Worm (Caenorhabditis elegans) whole organism, L2 larva: ENCODE measurements around the gene xpo-3.
"Not testable (repeated sequence)": the region's sequence is repeated elsewhere in the genome, so short reads cannot be mapped to it uniquely, and the experiment has no call there.

ENCODE experiments used
- C34F6.9 ChIP-seq: fragments of 150-350 bp; optimal IDR thresholded peaks from 2 replicates; lab custom pipeline; 2014; ENCODE audit warnings: missing biosample characterization, missing genetic modification characterization
- F13H6.1 ChIP-seq: sonication (generic microtip); optimal IDR thresholded peaks from 2 replicates; lab custom pipeline; 2016; ENCODE audit warnings: missing genetic modification characterization, missing compliant biosample characterization
- R02D3.7 ChIP-seq: fragments of 150-350 bp; optimal IDR thresholded peaks from 2 replicates; lab custom pipeline; 2014; ENCODE audit warnings: missing biosample characterization, missing genetic modification characterization
- ZK546.5 ChIP-seq: sonication (generic microtip); optimal IDR thresholded peaks from 2 replicates; lab custom pipeline; 2017; ENCODE audit warnings: missing biosample characterization, missing genetic modification characterization
- aly-2 ChIP-seq: fragments of 150-350 bp; optimal IDR thresholded peaks from 2 replicates; lab custom pipeline; 2014; ENCODE audit warnings: missing biosample characterization, missing genetic modification characterization
- ama-1 ChIP-seq: fragments of 150-350 bp; optimal IDR thresholded peaks from 2 replicates; lab custom pipeline; 2018; ENCODE audit warnings: inconsistent platforms
- blmp-1 ChIP-seq: sonication (generic microtip); optimal IDR thresholded peaks from 2 replicates; lab custom pipeline; 2017; ENCODE audit warnings: missing genetic modification characterization, mild to moderate bottlenecking, missing compliant biosample characterization, antibody characterized with exemption, moderate library complexity; ENCODE audit not compliant: insufficient read depth
- ceh-82 ChIP-seq: fragments of 150-350 bp; optimal IDR thresholded peaks from 2 replicates; lab custom pipeline; 2014; ENCODE audit warnings: missing biosample characterization, missing genetic modification characterization
- crh-2 ChIP-seq: sonication (generic microtip); optimal IDR thresholded peaks from 2 replicates; lab custom pipeline; 2017; ENCODE audit warnings: missing biosample characterization, missing genetic modification characterization
- egl-27 ChIP-seq: sonication (generic microtip); optimal IDR thresholded peaks from 3 replicates; lab custom pipeline; 2017; ENCODE audit warnings: missing biosample characterization, missing genetic modification reagents, missing genetic modification characterization
- elt-1 ChIP-seq: fragments of 150-350 bp; optimal IDR thresholded peaks from 2 replicates; lab custom pipeline; 2014; ENCODE audit warnings: missing biosample characterization, missing genetic modification characterization
- elt-3 ChIP-seq: sonication (generic microtip); optimal IDR thresholded peaks from 2 replicates; lab custom pipeline; 2017; ENCODE audit warnings: missing biosample characterization, missing genetic modification characterization
- gmeb-1 ChIP-seq: fragments of 150-350 bp; optimal IDR thresholded peaks from 2 replicates; lab custom pipeline; 2014; ENCODE audit warnings: missing biosample characterization, missing genetic modification characterization
- lin-11 ChIP-seq: fragments of 150-350 bp; sonication (generic microtip); optimal IDR thresholded peaks from 2 replicates; lab custom pipeline; 2014; ENCODE audit warnings: missing biosample characterization, missing genetic modification characterization, inconsistent platforms, mixed read lengths
- lin-13 ChIP-seq: fragments of 150-350 bp; optimal IDR thresholded peaks from 2 replicates; lab custom pipeline; 2014; ENCODE audit warnings: missing biosample characterization, missing genetic modification reagents, missing genetic modification characterization
- lin-39 ChIP-seq: fragments of 150-350 bp; optimal IDR thresholded peaks from 2 replicates; lab custom pipeline; 2014; ENCODE audit warnings: missing biosample characterization, missing genetic modification reagents, missing genetic modification characterization
- lsy-2 ChIP-seq, 2 experiments: fragments of 150-350 bp in 1 of 2; sonication (generic microtip) in 1 of 2; optimal IDR thresholded peaks; 2 replicates each; lab custom pipeline; 2014 to 2017; ENCODE audit warnings: missing biosample characterization in 2 of 2, missing genetic modification characterization in 2 of 2
- mbf-1 ChIP-seq: sonication (generic microtip); optimal IDR thresholded peaks from 2 replicates; lab custom pipeline; 2017; ENCODE audit warnings: missing biosample characterization, missing genetic modification characterization
- nhr-10 ChIP-seq: sonication (generic microtip); optimal IDR thresholded peaks from 2 replicates; lab custom pipeline; 2017; ENCODE audit warnings: missing biosample characterization, missing genetic modification characterization
- nhr-11 ChIP-seq: fragments of 150-350 bp; optimal IDR thresholded peaks from 2 replicates; lab custom pipeline; 2014; ENCODE audit warnings: missing biosample characterization, missing genetic modification characterization
- nhr-12 ChIP-seq: fragments of 150-350 bp; optimal IDR thresholded peaks from 2 replicates; lab custom pipeline; 2014; ENCODE audit warnings: missing biosample characterization, missing genetic modification characterization
- nhr-129 ChIP-seq: fragments of 150-350 bp; optimal IDR thresholded peaks from 2 replicates; lab custom pipeline; 2014; ENCODE audit warnings: missing biosample characterization, missing genetic modification characterization
- nhr-23 ChIP-seq: fragments of 150-350 bp; optimal IDR thresholded peaks from 2 replicates; lab custom pipeline; 2014; ENCODE audit warnings: missing biosample characterization, missing genetic modification reagents, missing genetic modification characterization
- nhr-25 ChIP-seq: fragments of 150-350 bp; sonication (generic microtip); optimal IDR thresholded peaks from 3 replicates; lab custom pipeline; 2014; ENCODE audit warnings: missing biosample characterization, missing genetic modification characterization
- nhr-6 ChIP-seq: fragments of 150-350 bp; optimal IDR thresholded peaks from 2 replicates; lab custom pipeline; 2014; ENCODE audit warnings: missing biosample characterization, missing genetic modification characterization
- peb-1 ChIP-seq: fragments of 150-350 bp; optimal IDR thresholded peaks from 2 replicates; lab custom pipeline; 2014; ENCODE audit warnings: missing biosample characterization, missing genetic modification characterization
- sma-3 ChIP-seq: sonication (generic microtip); optimal IDR thresholded peaks from 2 replicates; lab custom pipeline; 2016; ENCODE audit warnings: missing genetic modification reagents, missing genetic modification characterization, missing compliant biosample characterization
- sma-9 ChIP-seq, 2 experiments: fragments of 150-350 bp in 1 of 2; sonication (generic microtip) in 1 of 2; optimal IDR thresholded peaks; 2 replicates each; lab custom pipeline; 2014 to 2016; ENCODE audit warnings: missing genetic modification characterization in 2 of 2, mild to moderate bottlenecking in 1 of 2, missing biosample characterization in 1 of 2, missing compliant biosample characterization in 1 of 2, missing genetic modification reagents in 1 of 2, moderate library complexity in 1 of 2
- snpc-4 ChIP-seq: fragments of 150-350 bp; optimal IDR thresholded peaks from 2 replicates; lab custom pipeline; 2014; ENCODE audit warnings: missing biosample characterization, missing genetic modification characterization
- unc-39 ChIP-seq: fragments of 150-350 bp; optimal IDR thresholded peaks from 2 replicates; lab custom pipeline; 2014; ENCODE audit warnings: missing biosample characterization, missing genetic modification characterization
- unc-55 ChIP-seq: fragments of 150-350 bp; sonication (generic microtip); optimal IDR thresholded peaks from 3 replicates; lab custom pipeline; 2014; ENCODE audit warnings: missing biosample characterization, missing genetic modification reagents, missing genetic modification characterization
- zag-1 ChIP-seq: fragments of 150-350 bp; optimal IDR thresholded peaks from 2 replicates; lab custom pipeline; 2014; ENCODE audit warnings: missing biosample characterization, missing genetic modification characterization
- ztf-1 ChIP-seq: fragments of 200-800 bp; sonication (Bioruptor generic); conservative IDR thresholded peaks from 2 replicates; pipeline ENCODE4 v1.3.6; 2022; ENCODE audit warnings: missing genetic modification characterization, missing compliant biosample characterization
- ztf-11 ChIP-seq: sonication (generic microtip); optimal IDR thresholded peaks from 2 replicates; lab custom pipeline; 2017; ENCODE audit warnings: missing biosample characterization, missing genetic modification characterization

Gene xpo-3

ce11 chrIV:7948290-7948689 lies 24.5 kb upstream of the xpo-3 start, which contains the start of gene mcm-3AP:
Gene mcm-3AP (plus strand): TSS chrIV:7948672.
- peak; percentile 8 for TF ChIP-seq F13H6.1 (tag; lab: Kevin White, UChicago)
- peak in 1 of 2 experiments; percentile 63 for TF ChIP-seq lsy-2 (tag; optimal IDR thresholded peaks at IDR 0.05; lab: Kevin White, UChicago)
- TF ChIP-seq unc-55 (GFP tag; lab: Kevin White, UChicago), result peak; percentile 48
- peak; percentile 2 for TF ChIP-seq C34F6.9 (tag; lab: Kevin White, UChicago)

ce11 chrIV:7946899-7947499 lies 23.2 kb upstream of the xpo-3 start, which contains the start of gene F20D12.12:
Gene F20D12.12 (plus strand): TSS chrIV:7947440.
- TF ChIP-seq gmeb-1 (tag; lab: Kevin White, UChicago) (peak; percentile 32), lsy-2 (tag; optimal IDR thresholded peaks at IDR 0.05; lab: Kevin White, UChicago) (peak; percentile 82 to 96), unc-55 (GFP tag; lab: Kevin White, UChicago) (peak; percentile 55), nhr-25 (tag; lab: Kevin White, UChicago) (peak; percentile 24), zag-1 (peak; percentile 49), nhr-129 (tag; lab: Kevin White, UChicago) (peak; percentile 74), sma-9 (GFP tag; optimal IDR thresholded peaks at IDR 0.05; lab: Kevin White, UChicago) (peak; percentile 75), C34F6.9 (tag; lab: Kevin White, UChicago) (peak; percentile 72), sma-3 (GFP tag; lab: Kevin White, UChicago) (peak; percentile 68), crh-2 (peak; percentile 33), snpc-4 (tag; lab: Kevin White, UChicago) (peak; percentile 7), lin-13 (GFP tag; lab: Kevin White, UChicago) (peak; percentile 65), F13H6.1 (tag; lab: Kevin White, UChicago) (peak; percentile 68)
- not testable (repeated sequence) for TF ChIP-seq sma-9 (tag; optimal IDR thresholded peaks at IDR 0.05; lab: Kevin White, UChicago)

ce11 chrIV:7946457-7946856 lies 22.6 kb upstream of the xpo-3 start, which contains the start of gene czw-1:
Gene czw-1 (minus strand): TSS chrIV:7946825.
- TF ChIP-seq nhr-6, result no peak
- no peak for TF ChIP-seq lsy-2 (tag; optimal IDR thresholded peaks at IDR 0.05; lab: Kevin White, UChicago)
- no peak for TF ChIP-seq R02D3.7 (tag; lab: Kevin White, UChicago)
- TF ChIP-seq nhr-23 (tag; lab: Kevin White, UChicago), result no peak
- no peak for TF ChIP-seq snpc-4 (tag; lab: Kevin White, UChicago)
- TF ChIP-seq elt-1 (tag; lab: Kevin White, UChicago), result no peak
- no peak for TF ChIP-seq ztf-1 (GFP tag; lab: Robert Waterston, UW)
- TF ChIP-seq nhr-11 (tag; lab: Kevin White, UChicago), result no peak
- no peak for TF ChIP-seq zag-1
- no peak for TF ChIP-seq lin-39
- no peak for TF ChIP-seq peb-1 (tag; lab: Kevin White, UChicago)
- no peak for TF ChIP-seq ztf-11 (tag; lab: Kevin White, UChicago)
- TF ChIP-seq nhr-129 (tag; lab: Kevin White, UChicago), result no peak
- no peak for TF ChIP-seq lin-11 (tag; lab: Kevin White, UChicago)
- no peak for TF ChIP-seq unc-39 (tag; lab: Kevin White, UChicago)
- no peak for TF ChIP-seq mbf-1 (tag; lab: Kevin White, UChicago)

- TF ChIP-seq elt-1 (tag; lab: Kevin White, UChicago) (no peak), nhr-129 (tag; lab: Kevin White, UChicago) (peak; percentile 29), blmp-1 (tag; lab: Kevin White, UChicago) (peak; percentile 27), nhr-25 (tag; lab: Kevin White, UChicago) (peak; percentile 54), lin-39 (no peak), ama-1 (lab: Kevin White, UChicago) (no peak), elt-3 (tag; lab: Kevin White, UChicago) (no peak)
- TF ChIP-seq, all 48 proteins: peak for 3
Observed at ce11 chrIV:7943272-7943671, 19.4 kb upstream of the xpo-3 start.

ce11 chrIV:7940919-7941318 lies 17.1 kb upstream of the xpo-3 start, which contains the start of gene exc-9:
Gene exc-9 (minus strand): TSS chrIV:7941019.
- TF ChIP-seq nhr-11 (tag; lab: Kevin White, UChicago) (no peak), ceh-82 (tag; lab: Kevin White, UChicago) (no peak), nhr-10 (tag; lab: Kevin White, UChicago) (no peak), peb-1 (tag; lab: Kevin White, UChicago) (no peak), crh-2 (no peak), C34F6.9 (tag; lab: Kevin White, UChicago) (no peak), nhr-12 (tag; lab: Kevin White, UChicago) (no peak), aly-2 (tag; lab: Kevin White, UChicago) (no peak), unc-55 (GFP tag; lab: Kevin White, UChicago) (no peak), egl-27 (tag; lab: Kevin White, UChicago) (no peak), ZK546.5 (tag; lab: Kevin White, UChicago) (no peak)
